Worm (Caenorhabditis elegans) whole organism, L4 larva: ENCODE measurements around the gene fut-1.
A peak's percentile ranks its signal among the peaks of the same experiment; 100 is the strongest.

Experiments used
- F37D6.2 ChIP-seq: sonication (generic microtip); optimal IDR thresholded peaks from 2 replicates; lab custom pipeline; 2016; ENCODE audit warnings: mild to moderate bottlenecking, missing genetic modification characterization, missing compliant biosample characterization
- F44E2.7 ChIP-seq: fragments of 200-800 bp; sonication (Bioruptor generic); IDR thresholded peaks from 2 replicates; pipeline ENCODE4 v2.1.2; 2022; ENCODE audit warnings: missing genetic modification characterization, missing compliant biosample characterization
- Y5F2A.4 ChIP-seq: fragments of 200-800 bp; sonication (Bioruptor generic); optimal IDR thresholded peaks from 2 replicates; lab custom pipeline; 2018; ENCODE audit warnings: mild to moderate bottlenecking, missing genetic modification characterization, missing compliant biosample characterization
- arid-1 ChIP-seq: fragments of 200-800 bp; sonication (Bioruptor generic); conservative IDR thresholded peaks from 2 replicates; pipeline ENCODE4 v1.3.6; 2022; ENCODE audit warnings: missing genetic modification reagents, missing genetic modification characterization, missing compliant biosample characterization
- attf-4 ChIP-seq: sonication (generic microtip); optimal IDR thresholded peaks from 3 replicates; lab custom pipeline; 2017; ENCODE audit warnings: missing biosample characterization, missing genetic modification characterization
- ceh-44 ChIP-seq: fragments of 200-800 bp; sonication (Bioruptor generic); IDR thresholded peaks from 2 replicates; pipeline ENCODE4 v1.3.6; 2022; ENCODE audit warnings: missing genetic modification reagents, missing genetic modification characterization, missing compliant biosample characterization
- ceh-62 ChIP-seq: sonication (generic microtip); optimal IDR thresholded peaks from 2 replicates; lab custom pipeline; 2017; ENCODE audit warnings: missing biosample characterization, missing genetic modification characterization
- ceh-82 ChIP-seq: sonication (generic microtip); optimal IDR thresholded peaks from 2 replicates; lab custom pipeline; 2017; ENCODE audit warnings: missing biosample characterization, missing genetic modification characterization
- ces-1 ChIP-seq: fragments of 150-350 bp; sonication (generic microtip); optimal IDR thresholded peaks from 4 replicates; lab custom pipeline; 2014; ENCODE audit warnings: missing biosample characterization, missing genetic modification reagents, missing genetic modification characterization
- daf-8 ChIP-seq: fragments of 200-800 bp; sonication (Bioruptor generic); IDR thresholded peaks from 2 replicates; pipeline ENCODE4 v1.3.6; 2022; ENCODE audit warnings: missing genetic modification characterization, missing compliant biosample characterization
- dmd-6 ChIP-seq: fragments of 200-800 bp; sonication (Bioruptor generic); IDR thresholded peaks from 2 replicates; pipeline ENCODE4 v1.3.6; 2022; ENCODE audit warnings: missing genetic modification reagents, missing genetic modification characterization, missing compliant biosample characterization
- dmd-9 ChIP-seq: fragments of 200-800 bp; sonication (Bioruptor generic); IDR thresholded peaks from 2 replicates; pipeline ENCODE4 v1.3.6; 2022; ENCODE audit warnings: missing genetic modification reagents, missing genetic modification characterization, missing compliant biosample characterization
- hif-1 ChIP-seq, 2 experiments: sonication (generic microtip); optimal IDR thresholded peaks; 2 replicates each; lab custom pipeline; 2016 to 2017; ENCODE audit warnings: missing compliant biosample characterization in 2 of 2, missing genetic modification characterization in 2 of 2, missing genetic modification reagents in 2 of 2, missing genotype in 2 of 2, mild to moderate bottlenecking in 1 of 2
- hlh-11 ChIP-seq: fragments of 200-800 bp; sonication (Bioruptor generic); optimal IDR thresholded peaks from 2 replicates; lab custom pipeline; 2018; ENCODE audit warnings: mild to moderate bottlenecking, missing genetic modification characterization, missing compliant biosample characterization
- hlh-30 ChIP-seq: sonication (generic microtip); optimal IDR thresholded peaks from 2 replicates; lab custom pipeline; 2017; ENCODE audit warnings: antibody characterized with exemption, mild to moderate bottlenecking, missing genetic modification characterization, missing compliant biosample characterization; ENCODE audit not compliant: insufficient read depth
- lin-1 ChIP-seq: fragments of 200-800 bp; sonication (Bioruptor generic); IDR thresholded peaks from 2 replicates; pipeline ENCODE4 v1.3.6; 2022; ENCODE audit warnings: missing genetic modification reagents, missing genetic modification characterization, missing compliant biosample characterization
- lin-13 ChIP-seq: fragments of 150-350 bp; optimal IDR thresholded peaks from 2 replicates; lab custom pipeline; 2014; ENCODE audit warnings: missing biosample characterization, missing genetic modification reagents, missing genetic modification characterization
- lin-15B ChIP-seq: fragments of 150-350 bp; sonication (generic microtip); optimal IDR thresholded peaks from 3 replicates; lab custom pipeline; 2014; ENCODE audit warnings: missing biosample characterization, missing genetic modification characterization
- lin-29 ChIP-seq: fragments of 200-800 bp; sonication (Bioruptor generic); IDR thresholded peaks from 2 replicates; pipeline ENCODE4 v1.3.6; 2022; ENCODE audit warnings: missing genetic modification reagents, missing genetic modification characterization, missing compliant biosample characterization
- lin-38 ChIP-seq: fragments of 200-800 bp; sonication (Bioruptor generic); IDR thresholded peaks from 2 replicates; pipeline ENCODE4 v1.3.6; 2022; ENCODE audit warnings: missing genetic modification reagents, missing genetic modification characterization, missing compliant biosample characterization
- lsy-2 ChIP-seq, 2 experiments: fragments of 150-350 bp in 1 of 2; sonication (generic microtip) in 1 of 2; optimal IDR thresholded peaks; 2 replicates each; lab custom pipeline; 2014 to 2017; ENCODE audit warnings: missing biosample characterization in 2 of 2, missing genetic modification characterization in 2 of 2
- madf-5 ChIP-seq, 2 experiments: fragments of 200-800 bp; sonication (Bioruptor generic); IDR thresholded peaks; 2 replicates each; pipeline ENCODE4 v1.3.6; 2022; ENCODE audit warnings: missing compliant biosample characterization in 2 of 2, missing genetic modification characterization in 2 of 2
- madf-9 ChIP-seq: fragments of 200-800 bp; sonication (Bioruptor generic); conservative IDR thresholded peaks from 2 replicates; pipeline ENCODE4 v1.3.6; 2022; ENCODE audit warnings: missing genetic modification reagents, missing genetic modification characterization, missing compliant biosample characterization
- mdt-29 ChIP-seq: fragments of 200-800 bp; sonication (Bioruptor generic); IDR thresholded peaks from 2 replicates; pipeline ENCODE4 v1.3.6; 2022; ENCODE audit warnings: missing genetic modification reagents, missing genetic modification characterization, missing compliant biosample characterization
- mxl-3 ChIP-seq: fragments of 200-800 bp; sonication (Bioruptor generic); optimal IDR thresholded peaks from 2 replicates; lab custom pipeline; 2018; ENCODE audit warnings: mild to moderate bottlenecking, missing genetic modification characterization, missing compliant biosample characterization
- nhr-11 ChIP-seq: fragments of 150-350 bp; optimal IDR thresholded peaks from 2 replicates; lab custom pipeline; 2014; ENCODE audit warnings: missing biosample characterization, missing genetic modification characterization
- nhr-48 ChIP-seq: sonication (generic microtip); optimal IDR thresholded peaks from 2 replicates; lab custom pipeline; 2016; ENCODE audit warnings: mild to moderate bottlenecking, missing genetic modification characterization, missing compliant biosample characterization
- nhr-6 ChIP-seq: fragments of 150-350 bp; optimal IDR thresholded peaks from 2 replicates; lab custom pipeline; 2014; ENCODE audit warnings: missing biosample characterization, missing genetic modification characterization
- nhr-77 ChIP-seq: fragments of 150-350 bp; optimal IDR thresholded peaks from 2 replicates; lab custom pipeline; 2014; ENCODE audit warnings: missing biosample characterization, missing genetic modification characterization
- php-3 ChIP-seq: fragments of 200-800 bp; sonication (Bioruptor generic); IDR thresholded peaks from 2 replicates; pipeline ENCODE4 v1.3.6; 2022; ENCODE audit warnings: missing genetic modification reagents, missing genetic modification characterization, missing compliant biosample characterization
- sdz-12 ChIP-seq: fragments of 200-800 bp; sonication (Bioruptor generic); optimal IDR thresholded peaks from 2 replicates; lab custom pipeline; 2018; ENCODE audit warnings: mild to moderate bottlenecking, missing genetic modification characterization, missing compliant biosample characterization
- snpc-1.2 ChIP-seq: fragments of 200-800 bp; sonication (Bioruptor generic); IDR thresholded peaks from 2 replicates; pipeline ENCODE4 v1.3.6; 2022; ENCODE audit warnings: missing genetic modification reagents, missing genetic modification characterization, missing compliant biosample characterization
- snpc-4 ChIP-seq: fragments of 150-350 bp; optimal IDR thresholded peaks from 2 replicates; lab custom pipeline; 2014; ENCODE audit warnings: missing biosample characterization, missing genetic modification characterization
- spr-1 ChIP-seq: sonication (generic microtip); optimal IDR thresholded peaks from 2 replicates; lab custom pipeline; 2016; ENCODE audit warnings: mild to moderate bottlenecking, missing genetic modification characterization, missing compliant biosample characterization
- unc-39 ChIP-seq: sonication (generic microtip); optimal IDR thresholded peaks from 2 replicates; lab custom pipeline; 2017; ENCODE audit warnings: missing biosample characterization, missing genetic modification characterization
- unc-62 ChIP-seq, 3 experiments: fragments of 150-350 bp in 1 of 3; sonication (generic microtip); optimal IDR thresholded peaks in 2 of 3; peaks in 1 of 3; 1 replicate in 1 of 3; 2 replicates in 2 of 3; lab custom pipeline; 2014 to 2017; ENCODE audit warnings: missing biosample characterization in 3 of 3, missing genetic modification characterization in 3 of 3, missing genetic modification reagents in 3 of 3, missing genotype in 1 of 3
- zag-1 ChIP-seq: fragments of 150-350 bp; optimal IDR thresholded peaks from 2 replicates; lab custom pipeline; 2014; ENCODE audit warnings: missing biosample characterization, missing genetic modification characterization
- zfp-2 ChIP-seq: sonication (generic microtip); optimal IDR thresholded peaks from 2 replicates; lab custom pipeline; 2016; ENCODE audit warnings: mild to moderate bottlenecking, missing genetic modification characterization, missing compliant biosample characterization
- zip-11 ChIP-seq: fragments of 200-800 bp; sonication (Bioruptor generic); IDR thresholded peaks from 2 replicates; pipeline ENCODE4 v1.3.6; 2022; ENCODE audit warnings: missing genetic modification characterization, missing compliant biosample characterization
- zip-2 ChIP-seq: fragments of 150-350 bp; optimal IDR thresholded peaks from 2 replicates; lab custom pipeline; 2014; ENCODE audit warnings: missing biosample characterization, missing genetic modification characterization
- ztf-11 ChIP-seq: fragments of 150-350 bp; optimal IDR thresholded peaks from 2 replicates; lab custom pipeline; 2014; ENCODE audit warnings: missing biosample characterization, missing genetic modification characterization
- ztf-7 ChIP-seq: fragments of 150-350 bp; optimal IDR thresholded peaks from 2 replicates; lab custom pipeline; 2014; ENCODE audit warnings: missing biosample characterization, missing genetic modification characterization

The fut-1 gene

DNA sequence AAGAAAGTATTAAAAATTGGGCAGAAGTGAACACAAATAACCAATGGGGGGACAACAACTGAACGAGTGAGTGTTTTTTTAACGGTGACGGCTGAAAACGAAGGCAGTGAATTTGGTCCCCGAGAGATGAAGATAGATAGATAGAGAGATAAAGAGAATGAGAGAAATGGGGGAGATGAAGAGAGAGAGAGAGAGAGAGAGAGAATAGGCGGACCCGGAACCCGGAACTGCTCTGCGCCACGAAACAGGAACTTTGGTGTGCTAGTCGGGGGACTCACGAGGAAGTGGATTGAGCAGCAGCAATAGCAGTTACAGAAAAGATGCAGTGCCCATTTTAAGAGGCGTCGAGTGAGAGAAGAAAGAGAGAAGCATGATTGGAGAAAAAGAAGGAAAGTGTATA is 37.0 kb upstream of the fut-1 start (continued):
- TF ChIP-seq hlh-30 (tag; lab: Kevin White, UChicago) (peak; percentile 67), lin-38 (GFP tag; lab: Robert Waterston, UW) (no peak), dmd-9 (no peak), ces-1 (GFP tag; lab: Kevin White, UChicago) (peak; percentile 25), unc-62 (GFP tag; optimal IDR thresholded peaks at IDR 0.05 in 1 of 2; lab: Kevin White, UChicago) (peak in 1 of 2 experiments; percentile 88), unc-62 (tag; optimal IDR thresholded peaks at IDR 0.05; lab: Kevin White, UChicago) (no peak), zag-1 (no peak), lsy-2 (tag; optimal IDR thresholded peaks at IDR 0.05; lab: Kevin White, UChicago) (peak; percentile 50 to 74), snpc-1.2 (GFP tag; lab: Robert Waterston, UW) (no peak)

DNA sequence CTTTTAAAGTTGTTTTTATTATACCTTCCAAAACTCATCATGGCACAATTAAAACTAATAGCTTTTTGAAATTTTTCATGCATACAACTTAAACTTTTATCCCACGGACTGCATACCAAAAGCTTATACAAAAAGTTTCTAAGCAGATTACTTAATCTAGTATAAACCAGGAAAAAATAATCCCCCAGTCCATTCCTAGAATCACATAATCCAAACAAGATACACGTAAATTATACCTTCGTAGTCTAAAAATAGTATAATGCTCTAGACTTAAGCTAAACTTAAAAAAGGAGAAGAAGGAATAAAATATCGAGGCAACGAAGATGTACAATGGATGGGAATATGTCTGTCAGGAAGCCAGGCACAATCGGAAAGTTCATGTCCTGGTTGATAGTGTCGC is 35.8 kb upstream of the fut-1 start:
- no peak for TF ChIP-seq arid-1 (GFP tag; lab: Robert Waterston, UW)
- TF ChIP-seq ceh-82 (tag; lab: Kevin White, UChicago), result no peak
- no peak for TF ChIP-seq zfp-2 (tag; lab: Kevin White, UChicago)
- TF ChIP-seq nhr-77 (tag; lab: Kevin White, UChicago), result no peak
- TF ChIP-seq hif-1 (tag; optimal IDR thresholded peaks at IDR 0.05; lab: Kevin White, UChicago), result no peak
- TF ChIP-seq dmd-6 (GFP tag; lab: Robert Waterston, UW), result no peak

DNA sequence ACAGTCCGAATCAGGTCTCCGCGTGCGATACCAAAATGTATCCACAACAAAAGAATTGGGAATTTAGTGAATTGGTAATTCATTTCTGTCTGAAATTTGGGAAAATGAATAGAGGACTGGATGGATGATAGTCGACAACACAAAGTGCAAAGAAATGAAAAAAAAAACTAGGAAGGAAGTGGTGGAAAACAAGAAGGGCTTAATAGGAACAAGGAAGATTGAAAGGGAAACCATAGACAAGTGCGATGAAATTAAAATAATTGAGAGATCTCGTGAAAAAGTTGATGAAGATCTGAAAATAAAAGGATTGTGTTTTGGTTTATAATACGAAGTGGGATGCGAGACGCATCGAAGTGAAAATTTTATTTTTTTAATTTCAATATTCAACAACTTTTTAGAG is 34.7 kb upstream of the fut-1 start, which contains the start of gene F07H5.7:
Gene F07H5.7 (minus strand): TSS at position 101 of the 400 bp plus-strand sequence.
- no peak for TF ChIP-seq daf-8 (GFP tag; lab: Robert Waterston, UW)
- TF ChIP-seq zip-11, result no peak
- TF ChIP-seq unc-62 (GFP tag; optimal IDR thresholded peaks at IDR 0.05 in 1 of 2; lab: Kevin White, UChicago), result no peak
- TF ChIP-seq unc-62 (tag; optimal IDR thresholded peaks at IDR 0.05; lab: Kevin White, UChicago), result no peak
- TF ChIP-seq madf-5 (GFP tag; IDR thresholded peaks at IDR 0.05; lab: Robert Waterston, UW), result no peak
- no peak for TF ChIP-seq lin-15B
- no peak for TF ChIP-seq lin-1
- no peak for TF ChIP-seq nhr-11 (tag; lab: Kevin White, UChicago)
- TF ChIP-seq mxl-3 (GFP tag; lab: Kevin White, UChicago), result no peak
- TF ChIP-seq lin-38 (GFP tag; lab: Robert Waterston, UW), result no peak
- no peak for TF ChIP-seq sdz-12 (GFP tag; lab: Kevin White, UChicago)
- TF ChIP-seq attf-4 (tag; lab: Kevin White, UChicago), result no peak
- TF ChIP-seq Y5F2A.4 (GFP tag; lab: Kevin White, UChicago), result no peak
- TF ChIP-seq lin-29 (GFP tag; lab: Robert Waterston, UW), result no peak
- TF ChIP-seq nhr-48 (tag; lab: Kevin White, UChicago), result no peak
- TF ChIP-seq zip-2 (tag; lab: Kevin White, UChicago), result no peak
- no peak for TF ChIP-seq ztf-7 (tag; lab: Kevin White, UChicago)
- TF ChIP-seq mdt-29, result no peak
- no peak for TF ChIP-seq hif-1 (tag; optimal IDR thresholded peaks at IDR 0.05; lab: Kevin White, UChicago)

DNA sequence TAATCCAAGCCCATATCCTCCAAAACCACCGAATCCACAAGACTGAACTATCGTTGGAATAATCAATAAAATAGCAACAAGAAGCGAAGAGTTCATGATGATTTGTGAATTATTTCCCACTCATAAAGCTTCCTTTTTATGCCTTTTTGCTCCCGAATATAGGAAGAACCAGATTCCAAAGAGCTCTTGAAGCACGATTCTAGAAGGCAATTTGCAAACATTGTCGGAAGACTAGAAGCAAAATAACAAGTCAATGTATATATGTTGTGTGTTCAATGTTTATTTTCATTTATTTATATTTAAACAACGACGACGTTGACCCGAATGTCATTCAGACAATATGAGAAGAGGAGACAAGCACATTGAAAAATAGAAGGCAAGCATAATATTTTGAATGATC is 33.2 kb upstream of the fut-1 start, which contains the start of gene idpa-2:
Gene idpa-2 (minus strand): TSS at position 101 of the 400 bp plus-strand sequence.
- TF ChIP-seq snpc-4 (no peak), unc-62 (GFP tag; optimal IDR thresholded peaks at IDR 0.05 in 1 of 2; lab: Kevin White, UChicago) (no peak), unc-62 (tag; optimal IDR thresholded peaks at IDR 0.05; lab: Kevin White, UChicago) (no peak), daf-8 (GFP tag; lab: Robert Waterston, UW) (no peak)

DNA sequence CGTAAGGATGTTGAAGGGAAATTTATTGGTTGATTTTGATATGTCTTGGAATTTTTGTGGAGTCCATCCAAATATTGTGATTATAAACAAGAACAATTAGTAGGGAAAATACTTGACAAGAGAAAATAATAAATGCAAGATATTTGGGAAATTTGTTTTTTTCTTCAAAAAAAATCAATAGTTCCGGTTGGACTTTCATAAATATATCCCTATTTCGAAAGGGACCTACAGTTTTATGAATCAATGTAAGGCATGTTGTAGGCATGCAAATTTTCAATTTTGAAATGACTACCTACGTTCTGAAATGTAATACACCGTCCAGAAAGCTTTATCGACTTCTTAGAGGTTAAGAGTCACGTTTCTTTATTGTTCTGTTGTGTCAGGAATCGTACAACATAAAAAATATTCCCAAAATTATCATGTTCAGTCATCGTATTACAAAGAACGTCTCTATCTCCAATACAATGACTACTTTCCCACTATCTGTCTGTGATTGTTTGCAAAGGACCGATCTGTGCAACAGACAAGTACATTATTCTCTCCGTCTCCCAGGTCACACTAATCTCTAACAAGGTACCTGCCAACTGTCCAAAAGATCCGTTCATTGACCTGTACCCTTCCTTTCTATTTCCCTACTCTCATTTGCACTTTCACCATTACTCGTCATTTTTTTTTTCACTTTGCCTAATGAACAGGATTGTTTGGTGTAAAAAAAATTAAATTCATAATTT is 30.6 kb upstream of the fut-1 start, which contains the start of gene F07H5.13:
Gene F07H5.13 (plus strand): TSS at position 730 of the 731 bp plus-strand sequence.
- TF ChIP-seq php-3 (GFP tag; lab: Robert Waterston, UW) (0 out of 2 replicates have a peak, but pooled peaks have one; percentile 12), ceh-62 (tag; lab: Kevin White, UChicago) (no peak), F44E2.7 (GFP tag; lab: Robert Waterston, UW) (0 out of 2 replicates have a peak, but pooled peaks have one; percentile 9), spr-1 (tag; lab: Kevin White, UChicago) (peak; percentile 24), madf-9 (GFP tag; lab: Robert Waterston, UW) (no peak), lin-13 (GFP tag; lab: Kevin White, UChicago) (peak; percentile 48), hlh-11 (tag; lab: Kevin White, UChicago) (peak; percentile 21), ceh-44 (GFP tag; lab: Robert Waterston, UW) (no peak), unc-39 (tag; lab: Kevin White, UChicago) (no peak), daf-8 (GFP tag; lab: Robert Waterston, UW) (no peak), ztf-11 (tag; lab: Kevin White, UChicago) (no peak), hlh-30 (tag; lab: Kevin White, UChicago) (no peak), nhr-6 (peak; percentile 35), F37D6.2 (tag; lab: Kevin White, UChicago) (no peak), dmd-9 (no peak)
